Fruit fly (Drosophila melanogaster) whole organism, embryonic: Measurements from ENCODE around the gene CG8042.

Experiments used
- B-H2 ChIP-seq: fragments of 200-800 bp; sonication (Bioruptor generic); optimal IDR thresholded peaks from 2 replicates; lab custom pipeline; 2018; ENCODE audit warnings: missing biosample characterization, mild to moderate bottlenecking, missing genetic modification characterization
- Blimp-1 ChIP-seq: fragments of 200-800 bp; sonication (Bioruptor generic); optimal IDR thresholded peaks from 3 replicates; lab custom pipeline; 2018; ENCODE audit warnings: missing biosample characterization, missing genetic modification characterization, mild to moderate bottlenecking, moderate library complexity, missing genetic modification reagents
- C15 ChIP-seq: fragments of 200-800 bp; sonication (Bioruptor generic); IDR thresholded peaks from 3 replicates; pipeline ENCODE4 v1.3.6; 2022; ENCODE audit warnings: missing biosample characterization, missing genetic modification characterization
- CG10565 ChIP-seq: fragments of 200-800 bp; sonication (Bioruptor generic); optimal IDR thresholded peaks from 3 replicates; lab custom pipeline; 2016; ENCODE audit warnings: missing biosample characterization, mild to moderate bottlenecking, missing genetic modification characterization
- CG10654 ChIP-seq: fragments of 200-800 bp; sonication (Bioruptor generic); optimal IDR thresholded peaks from 2 replicates; lab custom pipeline; 2016; ENCODE audit warnings: missing biosample characterization, missing genetic modification characterization
- CG11398 ChIP-seq: fragments of 200-800 bp; sonication (Bioruptor generic); optimal IDR thresholded peaks from 2 replicates; lab custom pipeline; 2016; ENCODE audit warnings: missing biosample characterization, missing genetic modification characterization
- CG11504 ChIP-seq: fragments of 200-800 bp; sonication (Bioruptor generic); optimal IDR thresholded peaks from 3 replicates; lab custom pipeline; 2019; ENCODE audit warnings: missing biosample characterization, mild to moderate bottlenecking, missing genetic modification characterization, moderate library complexity
- CG11560 ChIP-seq: fragments of 200-800 bp; sonication (Bioruptor generic); IDR thresholded peaks from 3 replicates; pipeline ENCODE4 v1.3.6; 2022; ENCODE audit warnings: missing biosample characterization, missing genetic modification characterization
- CG11723 ChIP-seq: fragments of 200-800 bp; sonication (Bioruptor generic); optimal IDR thresholded peaks from 2 replicates; lab custom pipeline; 2017; ENCODE audit warnings: missing biosample characterization, mild to moderate bottlenecking, missing genetic modification characterization
- CG12391 ChIP-seq: fragments of 200-800 bp; sonication (Bioruptor generic); optimal IDR thresholded peaks from 3 replicates; lab custom pipeline; 2018; ENCODE audit warnings: missing biosample characterization, mild to moderate bottlenecking, missing genetic modification characterization, moderate library complexity
- CG14860 ChIP-seq: fragments of 200-800 bp; sonication (Bioruptor generic); IDR thresholded peaks from 3 replicates; pipeline ENCODE4 v1.3.6; 2022; ENCODE audit warnings: missing biosample characterization, missing genetic modification characterization; ENCODE audit not compliant: partially characterized antibody
- CG15269 ChIP-seq: fragments of 200-800 bp; sonication (Bioruptor generic); optimal IDR thresholded peaks from 2 replicates; lab custom pipeline; 2018; ENCODE audit warnings: missing biosample characterization, mild to moderate bottlenecking, missing genetic modification characterization, moderate library complexity
- CG18262 ChIP-seq: fragments of 200-800 bp; optimal IDR thresholded peaks from 3 replicates; lab custom pipeline; 2019; ENCODE audit warnings: missing biosample characterization, mild to moderate bottlenecking, missing genetic modification characterization, moderate library complexity
- CG31365 ChIP-seq: fragments of 200-800 bp; sonication (Bioruptor generic); optimal IDR thresholded peaks from 2 replicates; lab custom pipeline; 2018; ENCODE audit warnings: missing biosample characterization, mild to moderate bottlenecking, missing genetic modification characterization
- CG31441 ChIP-seq: fragments of 200-800 bp; sonication (Bioruptor generic); IDR thresholded peaks from 2 replicates; pipeline ENCODE4 v1.3.6; 2022; ENCODE audit warnings: missing biosample characterization, missing genetic modification characterization
- CG33557 ChIP-seq: fragments of 200-800 bp; sonication (Bioruptor generic); optimal IDR thresholded peaks from 2 replicates; lab custom pipeline; 2019; ENCODE audit warnings: missing biosample characterization, mild to moderate bottlenecking, missing genetic modification characterization, moderate library complexity
- CG34422 ChIP-seq: fragments of 200-800 bp; sonication (Bioruptor generic); IDR thresholded peaks from 3 replicates; pipeline ENCODE4 v1.3.6; 2022; ENCODE audit warnings: missing biosample characterization, missing genetic modification characterization
- CG4282 ChIP-seq: fragments of 200-800 bp; sonication (Bioruptor generic); optimal IDR thresholded peaks from 2 replicates; lab custom pipeline; 2016; ENCODE audit warnings: missing biosample characterization, missing genetic modification characterization
- CG4730 ChIP-seq: fragments of 200-800 bp; sonication (Bioruptor generic); IDR thresholded peaks from 2 replicates; pipeline ENCODE4 v1.3.6; 2022; ENCODE audit warnings: missing biosample characterization, missing genetic modification characterization
- CG7839 ChIP-seq: fragments of 200-800 bp; sonication (Bioruptor generic); optimal IDR thresholded peaks from 3 replicates; lab custom pipeline; 2018; ENCODE audit warnings: missing biosample characterization, mild to moderate bottlenecking, missing genetic modification characterization, moderate library complexity
- CG7963 ChIP-seq: fragments of 200-800 bp; sonication (Bioruptor generic); IDR thresholded peaks from 3 replicates; pipeline ENCODE4 v1.3.6; 2022; ENCODE audit warnings: missing biosample characterization, missing genetic modification characterization; ENCODE audit not compliant: partially characterized antibody
- CG9609 ChIP-seq: fragments of 200-800 bp; sonication (Bioruptor generic); optimal IDR thresholded peaks from 3 replicates; lab custom pipeline; 2016; ENCODE audit warnings: missing biosample characterization, missing genetic modification characterization
- Camta ChIP-seq: fragments of 200-800 bp; sonication (Bioruptor generic); optimal IDR thresholded peaks from 2 replicates; lab custom pipeline; 2016; ENCODE audit warnings: missing biosample characterization, missing genetic modification characterization
- Dek ChIP-seq: fragments of 200-800 bp; sonication (Bioruptor generic); optimal IDR thresholded peaks from 3 replicates; lab custom pipeline; 2019; ENCODE audit warnings: missing biosample characterization, mild to moderate bottlenecking, missing genetic modification characterization, moderate library complexity
- Dip2 ChIP-seq: fragments of 200-800 bp; sonication (Bioruptor generic); IDR thresholded peaks from 2 replicates; pipeline ENCODE4 v1.3.6; 2022; ENCODE audit warnings: missing biosample characterization, missing genetic modification characterization
- Eip74EF ChIP-seq, 2 experiments: fragments of 200-800 bp in 1 of 2; fragments of >200 bp in 1 of 2; sonication (Bioruptor generic) in 1 of 2; optimal IDR thresholded peaks; 2 replicates each; lab custom pipeline; 2017 to 2019; ENCODE audit warnings: missing biosample characterization in 2 of 2, missing genetic modification characterization in 2 of 2, mild to moderate bottlenecking in 1 of 2, moderate library complexity in 1 of 2
- Ets65A ChIP-seq: fragments of 200-800 bp; sonication (Bioruptor generic); peaks from one replicate; lab custom pipeline; 2016; ENCODE audit warnings: missing biosample characterization, missing genetic modification characterization
- Ets97D ChIP-seq: fragments of 200-800 bp; sonication (Bioruptor generic); optimal IDR thresholded peaks from 3 replicates; lab custom pipeline; 2016; ENCODE audit warnings: missing biosample characterization, missing genetic modification characterization
- Fer1 ChIP-seq: fragments of 200-800 bp; sonication (Bioruptor generic); optimal IDR thresholded peaks from 2 replicates; lab custom pipeline; 2017; ENCODE audit warnings: missing biosample characterization, mild to moderate bottlenecking, missing genetic modification characterization
- HmgD ChIP-seq: fragments of 200-800 bp; sonication (Bioruptor generic); optimal IDR thresholded peaks from 3 replicates; lab custom pipeline; 2016; ENCODE audit warnings: missing biosample characterization, missing genetic modification characterization
- NC2β ChIP-seq: fragments of 200-800 bp; sonication (Bioruptor generic); optimal IDR thresholded peaks from 2 replicates; lab custom pipeline; 2016; ENCODE audit warnings: missing biosample characterization, missing genetic modification characterization
- Optix ChIP-seq: fragments of 200-800 bp; sonication (Bioruptor generic); IDR thresholded peaks from 3 replicates; pipeline ENCODE4 v1.3.6; 2022; ENCODE audit warnings: missing biosample characterization, missing genetic modification characterization
- Scr ChIP-seq: fragments of 200-800 bp; sonication (Bioruptor generic); IDR thresholded peaks from 2 replicates; pipeline ENCODE4 v1.3.6; 2022; ENCODE audit warnings: missing biosample characterization, missing genetic modification characterization; ENCODE audit not compliant: partially characterized antibody
- bbx ChIP-seq: fragments of 200-800 bp; sonication (Bioruptor generic); IDR thresholded peaks from 2 replicates; pipeline ENCODE4 v1.3.6; 2022; ENCODE audit warnings: missing biosample characterization, missing genetic modification characterization; ENCODE audit not compliant: partially characterized antibody
- bowl ChIP-seq: fragments of 200-800 bp; sonication (Bioruptor generic); IDR thresholded peaks from 2 replicates; pipeline ENCODE4 v1.3.6; 2022; ENCODE audit warnings: missing biosample characterization, missing genetic modification characterization
- btn ChIP-seq: fragments of 200-800 bp; sonication (Bioruptor generic); optimal IDR thresholded peaks from 2 replicates; lab custom pipeline; 2016; ENCODE audit warnings: missing biosample characterization, missing genetic modification characterization
- chn ChIP-seq: fragments of 200-800 bp; sonication (Bioruptor generic); optimal IDR thresholded peaks from 2 replicates; lab custom pipeline; 2016; ENCODE audit warnings: missing biosample characterization, missing genetic modification characterization
- ci ChIP-seq: fragments of 200-800 bp; sonication (Bioruptor generic); IDR thresholded peaks from 3 replicates; pipeline ENCODE4 v1.3.6; 2022; ENCODE audit warnings: missing biosample characterization, missing genetic modification characterization
- da ChIP-seq: fragments of 200-800 bp; sonication (Bioruptor generic); optimal IDR thresholded peaks from 2 replicates; lab custom pipeline; 2016; ENCODE audit warnings: missing biosample characterization, missing genetic modification characterization
- dm ChIP-seq: fragments of 200-800 bp; sonication (Bioruptor generic); optimal IDR thresholded peaks from 3 replicates; lab custom pipeline; 2016; ENCODE audit warnings: missing biosample characterization, missing genetic modification characterization
- grau ChIP-seq: fragments of 200-800 bp; optimal IDR thresholded peaks from 3 replicates; lab custom pipeline; 2019; ENCODE audit warnings: missing biosample characterization, mild to moderate bottlenecking, missing genetic modification characterization, moderate library complexity
- her ChIP-seq: fragments of 200-800 bp; sonication (Bioruptor generic); optimal IDR thresholded peaks from 2 replicates; lab custom pipeline; 2016; ENCODE audit warnings: missing biosample characterization, missing genetic modification characterization
- jigr1 ChIP-seq: fragments of 200-800 bp; sonication (Bioruptor generic); IDR thresholded peaks from 3 replicates; pipeline ENCODE4 v1.3.6; 2022; ENCODE audit warnings: missing biosample characterization, missing genetic modification characterization
- maf-S ChIP-seq: fragments of 200-800 bp; sonication (Bioruptor generic); optimal IDR thresholded peaks from 2 replicates; lab custom pipeline; 2016; ENCODE audit warnings: missing biosample characterization, missing genetic modification characterization
- nerfin-1 ChIP-seq: fragments of 200-800 bp; sonication (Bioruptor generic); optimal IDR thresholded peaks from 3 replicates; lab custom pipeline; 2019; ENCODE audit warnings: missing biosample characterization, mild to moderate bottlenecking, missing genetic modification characterization, moderate library complexity
- ranshi ChIP-seq: fragments of 200-800 bp; sonication (Bioruptor generic); IDR thresholded peaks from 2 replicates; pipeline ENCODE4 v1.3.6; 2022; ENCODE audit warnings: missing biosample characterization, missing genetic modification characterization
- seq ChIP-seq: fragments of 200-800 bp; sonication (Bioruptor generic); IDR thresholded peaks from 2 replicates; pipeline ENCODE4 v1.3.6; 2022; ENCODE audit warnings: missing biosample characterization, missing genetic modification characterization
- sna ChIP-seq: fragments of 200-800 bp; sonication (Bioruptor generic); IDR thresholded peaks from 2 replicates; pipeline ENCODE4 v1.3.6; 2022; ENCODE audit warnings: missing biosample characterization, missing genetic modification characterization; ENCODE audit not compliant: partially characterized antibody
- stc ChIP-seq: fragments of 200-800 bp; sonication (Bioruptor generic); IDR thresholded peaks from 2 replicates; pipeline ENCODE4 v1.3.6; 2022; ENCODE audit warnings: missing biosample characterization, missing genetic modification characterization
- z ChIP-seq: fragments of 200-800 bp; sonication (Bioruptor generic); IDR thresholded peaks from 3 replicates; pipeline ENCODE4 v1.3.6; 2022; ENCODE audit warnings: missing biosample characterization, missing genetic modification characterization

Gene CG8042

dm6 chr3L:7961973-7962753 lies 12.6 kb downstream of the CG8042 start (continued):
- peak; percentile 51 for TF ChIP-seq Blimp-1 (GFP tag; lab: Kevin White, UChicago)
- no peak for TF ChIP-seq NC2β (GFP tag; lab: Kevin White, UChicago)
- no peak for TF ChIP-seq Camta (GFP tag; lab: Kevin White, UChicago)
- peak; percentile 33 for TF ChIP-seq CG12391
- peak; percentile 3 for TF ChIP-seq CG33557 (GFP tag; lab: Kevin White, UChicago)
- no peak for TF ChIP-seq CG11560
- TF ChIP-seq grau (tag; lab: Kevin White, UChicago) = peak; percentile 35
- no peak for TF ChIP-seq seq
- TF ChIP-seq jigr1 (GFP tag; lab: Robert Waterston, UW) = no peak
- no peak for TF ChIP-seq CG10565 (GFP tag; lab: Kevin White, UChicago)
- TF ChIP-seq CG31365 (tag; lab: Kevin White, UChicago) = no peak
- TF ChIP-seq btn (GFP tag; lab: Kevin White, UChicago) = no peak
- TF ChIP-seq chn (GFP tag; lab: Kevin White, UChicago) = no peak
- TF ChIP-seq CG11723 = no peak
- no peak for TF ChIP-seq CG11398
- peak; percentile 23; the same call in 1 of the 3 replicates for TF ChIP-seq z (GFP tag; lab: Robert Waterston, UW)
- TF ChIP-seq B-H2 (GFP tag; lab: Kevin White, UChicago) = no peak
- no peak for TF ChIP-seq CG14860 (GFP tag; lab: Robert Waterston, UW)
- TF ChIP-seq Ets65A = no peak
- TF ChIP-seq Optix = no peak
- no peak for TF ChIP-seq HmgD
- TF ChIP-seq Ets97D (GFP tag; lab: Kevin White, UChicago) = no peak
- TF ChIP-seq CG4282 (GFP tag; lab: Kevin White, UChicago) = no peak
- TF ChIP-seq CG9609 (GFP tag; lab: Kevin White, UChicago) = no peak
- no peak for TF ChIP-seq sna
- peak; percentile 58; the same call in 1 of the 2 replicates for TF ChIP-seq CG31441 (GFP tag; lab: Robert Waterston, UW)
- no peak for TF ChIP-seq ranshi
- TF ChIP-seq CG7963 (GFP tag; lab: Robert Waterston, UW) = no peak
- no peak for TF ChIP-seq Dek (tag; lab: Kevin White, UChicago)
- TF ChIP-seq CG34422 (GFP tag; lab: Robert Waterston, UW) = no peak
- TF ChIP-seq Dip2 = no peak
- no peak for TF ChIP-seq Scr (GFP tag; lab: Robert Waterston, UW)
- no peak for TF ChIP-seq C15 (GFP tag; lab: Robert Waterston, UW)
- peak; percentile 8 for TF ChIP-seq nerfin-1
- TF ChIP-seq maf-S (GFP tag; lab: Kevin White, UChicago) = no peak
- TF ChIP-seq CG18262 = peak; percentile 86
- TF ChIP-seq dm (GFP tag; lab: Kevin White, UChicago) = no peak
- TF ChIP-seq Eip74EF (GFP tag; optimal IDR thresholded peaks at IDR 0.05; lab: Kevin White, UChicago) = no peak
- TF ChIP-seq CG11504 (tag; lab: Kevin White, UChicago) = peak; percentile 73
- no peak for TF ChIP-seq her (GFP tag; lab: Kevin White, UChicago)
- no peak for TF ChIP-seq bbx (GFP tag; lab: Robert Waterston, UW)
- TF ChIP-seq Fer1 (GFP tag; lab: Kevin White, UChicago) = no peak
- peak; percentile 44 for TF ChIP-seq CG7839 (tag; lab: Kevin White, UChicago)
- no peak for TF ChIP-seq CG4730 (GFP tag; lab: Robert Waterston, UW)
- TF ChIP-seq bowl (GFP tag; lab: Robert Waterston, UW) = no peak
- TF ChIP-seq stc = no peak
- TF ChIP-seq CG15269 (tag; lab: Kevin White, UChicago) = peak; percentile 6
- TF ChIP-seq da (GFP tag; lab: Kevin White, UChicago) = no peak
- TF ChIP-seq ci = 0 out of 3 replicates have a peak, but pooled peaks have one; percentile 47
- no peak for TF ChIP-seq CG10654 (GFP tag; lab: Kevin White, UChicago)
